Worm (Caenorhabditis elegans): ENCODE results near the gene srx-29.

Gene srx-29

ce11 chrV:15707982-15708381 lies 10.0 kb upstream of the srx-29 start:
- TF ChIP-seq fax-1 (tag; optimal IDR thresholded peaks at IDR 0.05) (no peak), ztf-16 (tag; optimal IDR thresholded peaks at IDR 0.05) (no peak), nfya-1 (tag; optimal IDR thresholded peaks at IDR 0.05) (no peak), ets-4 (tag; optimal IDR thresholded peaks at IDR 0.05) (no peak), ceh-48 (tag; optimal IDR thresholded peaks at IDR 0.05) (no peak), sox-4 (tag; optimal IDR thresholded peaks at IDR 0.05) (no peak), hlh-6 (tag; optimal IDR thresholded peaks at IDR 0.05) (no peak), unc-3 (GFP tag; conservative IDR thresholded peaks at IDR 0.05) (no peak), unc-3 (tag; optimal IDR thresholded peaks at IDR 0.05) (no peak), pha-4 (tag; optimal IDR thresholded peaks at IDR 0.05) (no peak), fkh-6 (tag; optimal IDR thresholded peaks at IDR 0.05) (no peak), pqm-1 (tag; optimal IDR thresholded peaks at IDR 0.05) (no peak), sdc-2 (tag; optimal IDR thresholded peaks at IDR 0.05) (no peak), ceh-18 (tag; optimal IDR thresholded peaks at IDR 0.05) (no peak), pat-9 (tag; optimal IDR thresholded peaks at IDR 0.05) (no peak), tbx-7 (tag; optimal IDR thresholded peaks at IDR 0.05) (no peak), eyg-1 (tag; optimal IDR thresholded peaks at IDR 0.05) (no peak), ceh-6 (GFP tag; optimal IDR thresholded peaks at IDR 0.05) (no peak)

- no peak for TF ChIP-seq pag-3 (tag; optimal IDR thresholded peaks at IDR 0.05; ENCODE audit: borderline replicate concordance)
- no peak for TF ChIP-seq ama-1 (optimal IDR thresholded peaks at IDR 0.05)
- TF ChIP-seq hlh-8 (tag; optimal IDR thresholded peaks at IDR 0.05), result no peak
- no peak for TF ChIP-seq ahr-1 (tag; optimal IDR thresholded peaks at IDR 0.05)
- no peak for TF ChIP-seq C38D4.7 (GFP tag; optimal IDR thresholded peaks at IDR 0.05)
- TF ChIP-seq ref-2 (tag; optimal IDR thresholded peaks at IDR 0.05), result no peak
- no peak for TF ChIP-seq nhr-11 (tag; optimal IDR thresholded peaks at IDR 0.05)
- TF ChIP-seq mec-3 (tag; optimal IDR thresholded peaks at IDR 0.05; ENCODE audit: borderline replicate concordance), result no peak
- TF ChIP-seq zip-5 (tag; optimal IDR thresholded peaks at IDR 0.05), result no peak
- no peak for TF ChIP-seq F13H6.1 (tag; optimal IDR thresholded peaks at IDR 0.05)
- no peak for TF ChIP-seq odd-2 (tag; optimal IDR thresholded peaks at IDR 0.05)
- TF ChIP-seq unc-55 (GFP tag; optimal IDR thresholded peaks at IDR 0.05), result no peak
Observed at ce11 chrV:15704745-15705144, 6.7 kb upstream of the srx-29 start, which contains the start of gene twk-34. Gene twk-34, plus strand, starts transcription at chrV:15704960.

- no peak for TF ChIP-seq ref-2 (tag; optimal IDR thresholded peaks at IDR 0.05)
- TF ChIP-seq gmeb-2 (tag; optimal IDR thresholded peaks at IDR 0.05), result no peak
- no peak for TF ChIP-seq ahr-1 (tag; optimal IDR thresholded peaks at IDR 0.05)
- no peak for TF ChIP-seq ceh-31 (tag; optimal IDR thresholded peaks at IDR 0.05)
- TF ChIP-seq zip-5 (tag; optimal IDR thresholded peaks at IDR 0.05), result no peak
- TF ChIP-seq eyg-1 (tag; optimal IDR thresholded peaks at IDR 0.05), result no peak
- TF ChIP-seq pha-2 (tag; optimal IDR thresholded peaks at IDR 0.05), result no peak
- TF ChIP-seq madf-2 (tag; optimal IDR thresholded peaks at IDR 0.05), result no peak
- TF ChIP-seq sox-2 (GFP tag; IDR thresholded peaks at IDR 0.05), result no peak
- TF ChIP-seq hlh-6 (tag; optimal IDR thresholded peaks at IDR 0.05), result no peak
- no peak for TF ChIP-seq mec-3 (tag; optimal IDR thresholded peaks at IDR 0.05; ENCODE audit: borderline replicate concordance)
- TF ChIP-seq sdc-2 (tag; optimal IDR thresholded peaks at IDR 0.05), result no peak
- TF ChIP-seq hlh-15 (tag; optimal IDR thresholded peaks at IDR 0.05), result no peak
- no peak for TF ChIP-seq K02D7.2 (tag; optimal IDR thresholded peaks at IDR 0.05)
- no peak for TF ChIP-seq pros-1 (tag; optimal IDR thresholded peaks at IDR 0.05)
- TF ChIP-seq Y22D7AL.16 (tag; optimal IDR thresholded peaks at IDR 0.05), result no peak
- no peak for TF ChIP-seq fkh-6 (tag; optimal IDR thresholded peaks at IDR 0.05)
Observed at ce11 chrV:15702263-15702662, 4.3 kb upstream of the srx-29 start, which contains the start of gene nhr-53. Gene nhr-53, minus strand, starts transcription at chrV:15702363.

ce11 chrV:15699799-15700198 lies 1.8 kb upstream of the srx-29 start, which contains the start of gene nhr-199:
Gene nhr-199, minus strand, starts transcription at chrV:15699899.
- TF ChIP-seq pat-9 (tag; optimal IDR thresholded peaks at IDR 0.05) (no peak), unc-86 (tag; optimal IDR thresholded peaks at IDR 0.05) (no peak), dmd-4 (tag; optimal IDR thresholded peaks at IDR 0.05; ENCODE audit: borderline replicate concordance) (no peak), hlh-13 (GFP tag; optimal IDR thresholded peaks at IDR 0.05) (no peak), ttx-3 (tag; optimal IDR thresholded peaks at IDR 0.05) (no peak), T23F11.4 (GFP tag; optimal IDR thresholded peaks at IDR 0.05) (no peak), sox-2 (GFP tag; IDR thresholded peaks at IDR 0.05) (no peak)
